Worm (Caenorhabditis elegans): Measurements from ENCODE around the gene hil-3.

- TF ChIP-seq skn-1 (tag; optimal IDR thresholded peaks at IDR 0.05) (no peak), aly-2 (tag; optimal IDR thresholded peaks at IDR 0.05) (no peak), crh-2 (tag; optimal IDR thresholded peaks at IDR 0.05) (no peak), snpc-4 (tag; optimal IDR thresholded peaks at IDR 0.05) (no peak), lin-39 (tag; optimal IDR thresholded peaks at IDR 0.05) (no peak), zag-1 (tag; optimal IDR thresholded peaks at IDR 0.05) (no peak)
Measured at ce11 chrX:8150621-8151020, 8.3 kb upstream of the hil-3 start, which contains the start of gene F22F1.2.
